Worm (Caenorhabditis elegans) whole organism, late embryonic: Measurements from ENCODE around the gene lips-17.

ENCODE experiments used
- C38D4.7 ChIP-seq: fragments of 200-800 bp; sonication (Bioruptor generic); optimal IDR thresholded peaks from 2 replicates; lab custom pipeline; 2018; ENCODE audit warnings: mild to moderate bottlenecking, missing genetic modification characterization, moderate library complexity, missing compliant biosample characterization
- F13H6.1 ChIP-seq: sonication (generic microtip); optimal IDR thresholded peaks from 2 replicates; lab custom pipeline; 2016; ENCODE audit warnings: missing genetic modification characterization, missing compliant biosample characterization
- K02D7.2 ChIP-seq: sonication (generic microtip); optimal IDR thresholded peaks from 2 replicates; lab custom pipeline; 2017; ENCODE audit warnings: mild to moderate bottlenecking, missing genetic modification characterization, missing compliant biosample characterization
- Y22D7AL.16 ChIP-seq: sonication (generic microtip); optimal IDR thresholded peaks from 2 replicates; lab custom pipeline; 2016; ENCODE audit warnings: missing genetic modification characterization, missing compliant biosample characterization
- ceh-18 ChIP-seq: sonication (generic microtip); optimal IDR thresholded peaks from 2 replicates; lab custom pipeline; 2016; ENCODE audit warnings: missing genetic modification characterization, missing compliant biosample characterization
- ceh-2 ChIP-seq: sonication (generic microtip); optimal IDR thresholded peaks from 2 replicates; lab custom pipeline; 2016; ENCODE audit warnings: missing genotype, missing genetic modification characterization, missing compliant biosample characterization
- ceh-22 ChIP-seq: sonication (generic microtip); optimal IDR thresholded peaks from 2 replicates; lab custom pipeline; 2017; ENCODE audit warnings: missing biosample characterization, missing genetic modification characterization
- ceh-24 ChIP-seq: sonication (generic microtip); optimal IDR thresholded peaks from 2 replicates; lab custom pipeline; 2016; ENCODE audit warnings: mild to moderate bottlenecking, missing genetic modification characterization, missing compliant biosample characterization
- ceh-30 ChIP-seq: fragments of 150-350 bp; optimal IDR thresholded peaks from 2 replicates; lab custom pipeline; 2014; ENCODE audit warnings: missing biosample characterization, missing genetic modification characterization
- ceh-31 ChIP-seq: sonication (generic microtip); optimal IDR thresholded peaks from 2 replicates; lab custom pipeline; 2016; ENCODE audit warnings: missing genetic modification characterization, missing compliant biosample characterization
- ceh-6 ChIP-seq: fragments of 200-800 bp; sonication (Bioruptor generic); optimal IDR thresholded peaks from 2 replicates; lab custom pipeline; 2018; ENCODE audit warnings: mild to moderate bottlenecking, missing genetic modification characterization, missing compliant biosample characterization
- ceh-9 ChIP-seq: sonication (generic microtip); optimal IDR thresholded peaks from 2 replicates; lab custom pipeline; 2016; ENCODE audit warnings: mild to moderate bottlenecking, missing genetic modification characterization, inconsistent platforms, missing compliant biosample characterization
- dmd-4 ChIP-seq: sonication (generic microtip); optimal IDR thresholded peaks from 2 replicates; lab custom pipeline; 2016; ENCODE audit warnings: borderline replicate concordance, missing genetic modification characterization, missing compliant biosample characterization
- dve-1 ChIP-seq: sonication (generic microtip); optimal IDR thresholded peaks from 2 replicates; lab custom pipeline; 2017; ENCODE audit warnings: antibody characterized with exemption, mild to moderate bottlenecking, missing genetic modification characterization, missing compliant biosample characterization
- elt-2 ChIP-seq: sonication (generic microtip); optimal IDR thresholded peaks from 2 replicates; lab custom pipeline; 2016; ENCODE audit warnings: missing genetic modification reagents, missing genetic modification characterization, missing compliant biosample characterization
- elt-4 ChIP-seq: sonication (generic microtip); optimal IDR thresholded peaks from 2 replicates; lab custom pipeline; 2016; ENCODE audit warnings: missing genetic modification characterization, missing compliant biosample characterization
- fkh-6 ChIP-seq: sonication (generic microtip); optimal IDR thresholded peaks from 2 replicates; lab custom pipeline; 2016; ENCODE audit warnings: missing genetic modification characterization, missing compliant biosample characterization
- hlh-13 ChIP-seq: fragments of 200-800 bp; sonication (Bioruptor generic); optimal IDR thresholded peaks from 2 replicates; lab custom pipeline; 2018; ENCODE audit warnings: mild to moderate bottlenecking, missing genetic modification characterization, missing compliant biosample characterization
- hlh-15 ChIP-seq: sonication (generic microtip); optimal IDR thresholded peaks from 2 replicates; lab custom pipeline; 2016; ENCODE audit warnings: missing genetic modification characterization, missing compliant biosample characterization
- hlh-6 ChIP-seq: sonication (generic microtip); optimal IDR thresholded peaks from 2 replicates; lab custom pipeline; 2016; ENCODE audit warnings: missing genotype, missing genetic modification characterization, missing compliant biosample characterization
- lim-6 ChIP-seq: sonication (generic microtip); optimal IDR thresholded peaks from 2 replicates; lab custom pipeline; 2016; ENCODE audit warnings: missing genetic modification characterization, missing compliant biosample characterization
- lin-11 ChIP-seq: fragments of 200-800 bp; sonication (Bioruptor generic); optimal IDR thresholded peaks from 2 replicates; lab custom pipeline; 2018; ENCODE audit warnings: mild to moderate bottlenecking, missing genetic modification characterization, missing compliant biosample characterization
- madf-2 ChIP-seq: sonication (generic microtip); optimal IDR thresholded peaks from 2 replicates; lab custom pipeline; 2017; ENCODE audit warnings: missing genetic modification characterization, missing compliant biosample characterization
- mec-3 ChIP-seq: sonication (generic microtip); optimal IDR thresholded peaks from 2 replicates; lab custom pipeline; 2016; ENCODE audit warnings: borderline replicate concordance, missing genetic modification characterization, missing compliant biosample characterization
- nhr-232 ChIP-seq: sonication (generic microtip); optimal IDR thresholded peaks from 2 replicates; lab custom pipeline; 2016; ENCODE audit warnings: missing genetic modification characterization, missing compliant biosample characterization
- npax-4 ChIP-seq: sonication (generic microtip); optimal IDR thresholded peaks from 2 replicates; lab custom pipeline; 2016; ENCODE audit warnings: missing genetic modification characterization, missing compliant biosample characterization
- pha-4 ChIP-seq: fragments of 150-350 bp; optimal IDR thresholded peaks from 2 replicates; lab custom pipeline; 2018; ENCODE audit warnings: missing biosample characterization, missing genetic modification reagents, missing genetic modification characterization
- pqm-1 ChIP-seq: sonication (generic microtip); optimal IDR thresholded peaks from 2 replicates; lab custom pipeline; 2016; ENCODE audit warnings: missing genetic modification characterization, missing compliant biosample characterization
- ref-2 ChIP-seq: sonication (generic microtip); optimal IDR thresholded peaks from 2 replicates; lab custom pipeline; 2016; ENCODE audit warnings: missing genetic modification characterization, missing compliant biosample characterization
- sox-2 ChIP-seq: fragments of 200-800 bp; sonication (Bioruptor generic); IDR thresholded peaks from 2 replicates; pipeline ENCODE4 v1.3.6; 2022; ENCODE audit warnings: missing genetic modification reagents, missing genetic modification characterization, missing compliant biosample characterization
- sox-4 ChIP-seq: sonication (generic microtip); optimal IDR thresholded peaks from 2 replicates; lab custom pipeline; 2017; ENCODE audit warnings: mild to moderate bottlenecking, missing genetic modification characterization, inconsistent platforms, missing compliant biosample characterization
- syd-9 ChIP-seq: sonication (generic microtip); optimal IDR thresholded peaks from 2 replicates; lab custom pipeline; 2016; ENCODE audit warnings: mild to moderate bottlenecking, missing genetic modification characterization, moderate library complexity, missing compliant biosample characterization
- tbx-2 ChIP-seq: sonication (generic microtip); optimal IDR thresholded peaks from 2 replicates; lab custom pipeline; 2016; ENCODE audit warnings: missing genetic modification characterization, missing compliant biosample characterization
- unc-42 ChIP-seq: sonication (generic microtip); optimal IDR thresholded peaks from 2 replicates; lab custom pipeline; 2016; ENCODE audit warnings: missing genotype, missing genetic modification characterization, missing compliant biosample characterization
- unc-55 ChIP-seq: sonication (generic microtip); optimal IDR thresholded peaks from 2 replicates; lab custom pipeline; 2017; ENCODE audit warnings: missing biosample characterization, missing genetic modification reagents, missing genetic modification characterization
- zip-5 ChIP-seq: sonication (generic microtip); optimal IDR thresholded peaks from 2 replicates; lab custom pipeline; 2016; ENCODE audit warnings: missing genetic modification characterization, missing compliant biosample characterization
- ztf-16 ChIP-seq: sonication (generic microtip); optimal IDR thresholded peaks from 2 replicates; lab custom pipeline; 2017; ENCODE audit warnings: missing genetic modification characterization, missing compliant biosample characterization

Gene lips-17

DNA sequence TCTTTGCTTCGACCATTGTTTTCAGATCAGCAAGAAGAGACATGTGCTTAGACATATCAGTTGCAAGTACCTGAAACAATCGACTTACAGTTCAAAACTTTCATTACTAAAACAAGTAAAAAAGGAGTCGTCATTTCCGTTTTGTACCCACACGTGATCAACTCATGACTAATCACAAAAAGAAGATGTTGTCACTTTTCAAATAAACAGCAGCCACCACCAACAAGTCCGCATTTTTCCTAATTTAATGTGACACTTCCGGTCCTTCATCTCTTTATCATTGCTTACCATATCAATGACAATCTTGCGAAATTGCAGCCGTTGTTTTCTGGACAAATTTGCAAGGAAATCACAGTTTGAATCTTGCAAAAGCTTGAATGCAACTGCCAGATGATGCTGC, 20.6 kb downstream of the lips-17 start:
- no peak for TF ChIP-seq pqm-1 (tag; lab: Kevin White, UChicago)
- no peak for TF ChIP-seq dve-1 (tag; lab: Kevin White, UChicago)
- no peak for TF ChIP-seq zip-5 (tag; lab: Kevin White, UChicago)
- TF ChIP-seq ceh-24 (tag; lab: Kevin White, UChicago): no peak
- no peak for TF ChIP-seq ceh-18 (tag; lab: Kevin White, UChicago)

DNA sequence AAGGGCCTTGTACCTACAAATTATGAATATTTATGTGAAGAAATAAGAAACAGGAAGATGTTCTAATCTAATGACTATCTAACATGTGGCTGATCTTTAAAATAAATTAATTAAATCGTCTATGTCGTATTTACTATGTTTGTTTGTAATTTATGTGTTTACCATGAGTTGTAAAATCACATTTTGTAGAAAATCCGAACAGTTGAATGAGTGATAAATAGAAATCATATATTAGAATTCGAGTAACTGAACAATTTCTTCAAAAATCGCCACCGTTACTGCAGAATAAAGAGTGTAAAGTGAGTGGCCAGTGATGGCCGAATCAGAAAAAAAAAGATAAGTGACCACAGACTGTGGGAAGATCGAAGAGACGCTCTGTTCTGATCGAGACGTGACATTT, 22.0 kb downstream of the lips-17 start:
- TF ChIP-seq C38D4.7 (GFP tag; lab: Kevin White, UChicago): no peak
- TF ChIP-seq, all 69 proteins: peak for 0

DNA sequence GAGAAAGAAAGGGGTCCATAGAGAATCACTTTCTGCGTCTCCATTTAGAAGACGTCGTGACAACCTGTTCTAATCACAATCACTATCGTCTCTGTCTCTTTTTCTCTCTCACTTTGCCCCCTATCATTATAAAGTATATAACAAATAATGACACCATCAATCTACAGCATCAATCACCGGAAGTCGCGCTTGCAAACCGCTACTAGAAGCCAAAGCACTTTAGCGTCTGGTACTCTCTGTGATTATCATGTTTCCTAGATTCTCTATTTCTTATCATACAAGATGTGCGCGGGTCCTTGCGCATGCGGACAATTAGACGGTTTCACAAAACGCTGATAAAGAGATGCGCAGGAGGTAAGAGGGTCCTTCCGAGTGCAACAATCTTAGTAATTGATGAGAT, 23.1 kb downstream of the lips-17 start:
- TF ChIP-seq pha-4: no peak
- TF ChIP-seq sox-2 (GFP tag; lab: Robert Waterston, UW): no peak
- no peak for TF ChIP-seq lin-11 (tag; lab: Kevin White, UChicago)
- TF ChIP-seq elt-2 (tag; lab: Kevin White, UChicago): peak; percentile 76
- no peak for TF ChIP-seq ceh-30 (tag; lab: Kevin White, UChicago)

DNA sequence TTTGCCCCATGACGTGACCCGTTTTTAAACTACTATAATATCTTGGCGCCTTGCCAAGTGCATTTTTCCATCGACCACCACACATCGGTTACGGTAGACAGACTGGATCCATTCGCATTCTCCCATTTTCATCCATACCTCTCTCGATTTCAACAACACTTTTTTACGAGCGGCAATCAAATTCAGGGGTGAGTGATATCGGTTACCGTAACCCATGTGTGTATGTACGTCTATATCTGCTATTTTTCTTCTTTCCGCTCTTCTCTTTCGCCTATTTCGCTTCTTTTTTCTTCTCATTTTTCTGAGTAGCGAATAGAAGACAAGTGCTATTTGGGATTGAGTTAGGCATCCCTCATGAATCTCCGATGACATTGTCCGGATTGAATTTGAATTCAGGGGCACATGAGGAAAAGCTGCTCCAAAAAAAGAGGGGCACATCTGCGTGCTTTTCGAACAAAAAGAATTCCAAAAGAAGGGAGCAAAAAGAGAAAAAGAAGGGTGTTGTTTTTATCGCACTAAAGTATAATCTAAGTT, 23.7 kb downstream of the lips-17 start:
- peak; percentile 59 for TF ChIP-seq unc-42
- TF ChIP-seq lin-11 (tag; lab: Kevin White, UChicago): no peak
- TF ChIP-seq nhr-232 (tag; lab: Kevin White, UChicago): no peak
- TF ChIP-seq hlh-13: no peak

DNA sequence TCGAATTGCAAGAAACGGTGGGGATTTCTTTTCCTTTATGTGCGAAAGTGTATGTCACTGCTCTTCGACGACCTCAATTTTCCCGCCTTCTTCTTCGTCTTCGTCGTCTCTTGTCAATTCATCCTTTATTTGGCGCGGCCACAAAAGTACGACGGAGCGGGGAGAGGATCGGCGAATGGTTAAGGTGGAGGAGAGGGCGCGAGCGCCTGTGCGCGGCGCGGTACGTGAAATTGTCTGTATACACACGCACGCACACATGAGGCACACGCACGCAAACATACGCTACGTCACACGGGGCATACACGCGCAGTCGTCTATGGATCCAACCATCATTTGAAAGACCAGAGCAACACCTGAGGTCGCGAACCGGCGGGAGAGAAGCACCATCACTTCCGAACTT, 27.2 kb downstream of the lips-17 start:
- TF ChIP-seq syd-9 (no peak), Y22D7AL.16 (tag; lab: Kevin White, UChicago) (no peak), hlh-13 (no peak), npax-4 (no peak), unc-55 (GFP tag; lab: Kevin White, UChicago) (no peak), sox-4 (tag; lab: Kevin White, UChicago) (no peak), ceh-31 (tag; lab: Kevin White, UChicago) (peak; percentile 16), madf-2 (no peak), K02D7.2 (tag; lab: Kevin White, UChicago) (no peak), ceh-6 (GFP tag; lab: Kevin White, UChicago) (peak; percentile 3), mec-3 (no peak), ztf-16 (tag; lab: Kevin White, UChicago) (no peak), dve-1 (tag; lab: Kevin White, UChicago) (no peak), fkh-6 (tag; lab: Kevin White, UChicago) (no peak), ceh-18 (tag; lab: Kevin White, UChicago) (peak; percentile 48), ceh-2 (no peak), pha-4 (no peak), lim-6 (no peak), elt-2 (tag; lab: Kevin White, UChicago) (no peak), dmd-4 (peak; percentile 39), tbx-2 (tag; lab: Kevin White, UChicago) (no peak), ref-2 (tag; lab: Kevin White, UChicago) (no peak), ceh-9 (tag; lab: Kevin White, UChicago) (peak; percentile 39), F13H6.1 (tag; lab: Kevin White, UChicago) (no peak), unc-42 (no peak), ceh-22 (tag; lab: Kevin White, UChicago) (no peak), elt-4 (tag; lab: Kevin White, UChicago) (no peak), hlh-6 (tag; lab: Kevin White, UChicago) (no peak), hlh-15 (tag; lab: Kevin White, UChicago) (no peak)
